Worm (Caenorhabditis elegans) whole organism, early embryonic: ENCODE measurements around the gene tmed-10.

Experiments
- B0310.2 ChIP-seq: sonication (generic microtip); optimal IDR thresholded peaks from 2 replicates; lab custom pipeline; 2016; ENCODE audit warnings: mild to moderate bottlenecking, missing genetic modification characterization, missing compliant biosample characterization
- F13C5.2 ChIP-seq: sonication (generic microtip); optimal IDR thresholded peaks from 2 replicates; lab custom pipeline; 2017; ENCODE audit warnings: mild to moderate bottlenecking, missing genetic modification characterization, inconsistent platforms, missing compliant biosample characterization
- ama-1 ChIP-seq: fragments of 150-350 bp; optimal IDR thresholded peaks from 2 replicates; lab custom pipeline; 2014
- ceh-36 ChIP-seq: sonication (generic microtip); optimal IDR thresholded peaks from 2 replicates; lab custom pipeline; 2016; ENCODE audit warnings: missing genetic modification characterization, inconsistent platforms, missing compliant biosample characterization
- flt-1 ChIP-seq: fragments of 200-800 bp; sonication (Bioruptor generic); IDR thresholded peaks from 2 replicates; pipeline ENCODE4 v1.3.6; 2022; ENCODE audit warnings: missing genetic modification characterization, missing compliant biosample characterization
- hmg-4 ChIP-seq: fragments of 200-800 bp; sonication (Bioruptor generic); optimal IDR thresholded peaks from 2 replicates; lab custom pipeline; 2018; ENCODE audit warnings: mild to moderate bottlenecking, missing genetic modification characterization, missing compliant biosample characterization
- hnd-1 ChIP-seq: sonication (generic microtip); optimal IDR thresholded peaks from 2 replicates; lab custom pipeline; 2016; ENCODE audit warnings: missing genetic modification characterization, missing compliant biosample characterization
- pes-1 ChIP-seq: fragments of 200-800 bp; sonication (Bioruptor generic); IDR thresholded peaks from 2 replicates; pipeline ENCODE4 v1.3.6; 2022; ENCODE audit warnings: missing genetic modification reagents, missing genetic modification characterization, missing compliant biosample characterization
- sea-1 ChIP-seq: fragments of 200-800 bp; sonication (Bioruptor generic); conservative IDR thresholded peaks from 2 replicates; pipeline ENCODE4 v1.3.6; 2022; ENCODE audit warnings: missing genetic modification characterization, missing compliant biosample characterization
- tbx-37 ChIP-seq: fragments of 200-800 bp; sonication (Bioruptor generic); conservative IDR thresholded peaks from 2 replicates; pipeline ENCODE4 v1.3.6; 2022; ENCODE audit warnings: missing genetic modification reagents, missing genetic modification characterization, missing compliant biosample characterization
- tra-4 ChIP-seq: sonication (generic microtip); optimal IDR thresholded peaks from 2 replicates; lab custom pipeline; 2017; ENCODE audit warnings: missing genetic modification characterization, missing compliant biosample characterization

ce11 chrV:11351263-11351662 is 24.5 kb upstream of the tmed-10 start:
- TF ChIP-seq tbx-37 (GFP tag; lab: Robert Waterston, UW) = no peak
- TF ChIP-seq hmg-4 (GFP tag; lab: Kevin White, UChicago) = no peak
- TF ChIP-seq ama-1 (lab: Kevin White, UChicago) = no peak
- TF ChIP-seq ceh-36 = no peak
- TF ChIP-seq pes-1 = no peak
- no peak for TF ChIP-seq tra-4 (tag; lab: Kevin White, UChicago)
- no peak for TF ChIP-seq sea-1 (GFP tag; lab: Robert Waterston, UW)
- TF ChIP-seq B0310.2 = no peak
- TF ChIP-seq flt-1 (GFP tag; lab: Robert Waterston, UW) = no peak
- no peak for TF ChIP-seq F13C5.2 (tag; lab: Kevin White, UChicago)
- no peak for TF ChIP-seq hnd-1 (tag; lab: Kevin White, UChicago)
